Worm (Caenorhabditis elegans): ENCODE results near the gene F40G12.7.
"Not testable (repeated sequence)": the region's sequence is repeated elsewhere in the genome, so short reads cannot be mapped to it uniquely, and the experiment has no call there.

F40G12.7 gene

DNA sequence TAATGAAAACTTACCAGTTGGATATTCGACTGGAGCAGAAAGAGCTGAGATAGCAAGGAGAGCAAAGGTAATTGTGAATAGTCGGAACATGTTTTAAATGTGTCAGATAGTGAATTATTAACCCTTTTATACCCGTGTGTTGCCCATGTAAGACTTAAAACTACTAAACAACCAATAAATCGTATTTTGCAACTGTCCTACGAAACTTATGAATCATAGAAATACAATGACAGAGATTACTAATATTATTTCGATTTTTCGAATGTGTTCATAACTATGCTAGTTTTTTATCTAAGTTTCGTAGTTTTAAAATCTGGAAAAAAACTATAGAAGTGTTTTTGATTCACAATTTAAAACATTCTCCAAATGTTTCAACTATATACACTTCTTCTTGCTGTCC lies 32.4 kb downstream of the F40G12.7 start, which contains the start of gene spig-4:
Gene spig-4 (minus strand): TSS at position 101 of the 400 bp plus-strand sequence.
- TF ChIP-seq ztf-29 (GFP tag; IDR thresholded peaks at IDR 0.05); klf-2 (GFP tag; conservative IDR thresholded peaks at IDR 0.05); T22C8.4 (GFP tag; IDR thresholded peaks at IDR 0.05): not testable (repeated sequence)

DNA sequence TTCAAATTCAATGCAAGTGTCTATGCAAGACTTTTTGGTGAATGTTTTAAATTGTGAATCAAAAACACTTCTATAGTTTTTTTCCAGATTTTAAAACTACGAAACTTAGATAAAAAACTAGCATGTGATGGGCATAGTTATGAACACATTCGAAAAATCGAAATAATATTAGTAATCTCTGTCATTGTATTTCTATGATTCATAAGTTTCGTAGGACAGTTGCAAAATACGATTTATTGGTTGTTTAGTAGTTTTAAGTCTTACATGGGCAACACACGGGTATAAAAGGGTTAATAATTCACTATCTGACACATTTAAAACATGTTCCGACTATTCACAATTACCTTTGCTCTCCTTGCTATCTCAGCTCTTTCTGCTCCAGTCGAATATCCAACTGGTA lies 33.8 kb downstream of the F40G12.7 start, which contains the start of gene spig-5:
Gene spig-5 (plus strand): TSS at position 301 of the 400 bp plus-strand sequence.
- TF ChIP-seq ref-1 (GFP tag; conservative IDR thresholded peaks at IDR 0.05); ztf-23 (GFP tag; IDR thresholded peaks at IDR 0.05); med-1 (GFP tag; optimal IDR thresholded peaks at IDR 0.05; ENCODE audit: insufficient read depth): not testable (repeated sequence)

DNA sequence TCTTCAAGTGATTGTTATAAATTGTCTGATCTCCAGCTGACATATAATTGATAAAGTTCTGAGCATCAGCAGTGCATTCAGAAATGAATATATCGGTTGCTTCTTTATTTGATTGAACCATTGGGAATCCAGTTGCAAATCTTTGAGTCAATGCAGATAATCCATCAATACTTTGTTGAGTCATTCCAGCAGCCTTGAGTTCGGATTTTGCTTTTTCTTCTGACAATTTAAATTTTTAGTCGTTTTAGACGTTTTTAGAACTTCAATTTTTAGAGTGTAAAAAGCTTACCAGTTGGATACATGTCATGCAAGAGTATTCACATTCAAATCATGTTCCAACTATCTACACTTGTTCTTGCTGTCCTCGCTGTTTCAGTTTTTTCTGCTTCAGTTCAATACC lies 35.3 kb downstream of the F40G12.7 start, which contains the start of gene F14D7.14:
Gene F14D7.14 (plus strand): TSS at position 301 of the 400 bp plus-strand sequence.
- TF ChIP-seq ref-1 (GFP tag; conservative IDR thresholded peaks at IDR 0.05); ztf-23 (GFP tag; IDR thresholded peaks at IDR 0.05); flt-1 (GFP tag; IDR thresholded peaks at IDR 0.05): not testable (repeated sequence)

DNA sequence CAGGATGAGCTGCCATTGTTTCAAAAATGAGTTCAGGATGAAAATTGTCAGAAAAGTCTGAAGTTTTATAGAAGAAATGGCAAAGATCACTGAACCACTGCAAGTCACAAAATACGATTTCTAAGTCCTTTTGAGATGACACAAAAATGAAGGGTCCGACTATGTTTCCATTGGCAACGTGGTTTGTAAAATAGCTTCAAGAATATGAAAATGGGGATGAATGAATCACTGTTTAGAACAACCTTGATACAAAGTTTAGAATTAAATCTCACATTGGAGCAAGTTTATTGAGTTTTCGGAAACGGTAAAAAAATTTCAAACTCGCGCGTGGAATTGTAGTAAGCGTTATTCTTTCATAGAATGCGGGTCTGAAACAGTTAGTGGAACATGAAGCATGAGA lies 36.7 kb downstream of the F40G12.7 start, which contains the start of gene ddn-3:
Gene ddn-3 (minus strand): TSS at position 101 of the 400 bp plus-strand sequence.
- no peak for TF ChIP-seq cog-1 (tag; optimal IDR thresholded peaks at IDR 0.05)
- no peak for TF ChIP-seq ref-1 (GFP tag; conservative IDR thresholded peaks at IDR 0.05)
- no peak for TF ChIP-seq flt-1 (GFP tag; IDR thresholded peaks at IDR 0.05)
- TF ChIP-seq ztf-23 (GFP tag; IDR thresholded peaks at IDR 0.05), result no peak
- TF ChIP-seq klf-2 (GFP tag; conservative IDR thresholded peaks at IDR 0.05), result no peak
- no peak for TF ChIP-seq T22C8.4 (GFP tag; IDR thresholded peaks at IDR 0.05)
- TF ChIP-seq ztf-29 (GFP tag; IDR thresholded peaks at IDR 0.05), result no peak
- no peak for TF ChIP-seq tab-1 (GFP tag; IDR thresholded peaks at IDR 0.05)
- TF ChIP-seq med-1 (GFP tag; optimal IDR thresholded peaks at IDR 0.05; ENCODE audit: insufficient read depth), result no peak

DNA sequence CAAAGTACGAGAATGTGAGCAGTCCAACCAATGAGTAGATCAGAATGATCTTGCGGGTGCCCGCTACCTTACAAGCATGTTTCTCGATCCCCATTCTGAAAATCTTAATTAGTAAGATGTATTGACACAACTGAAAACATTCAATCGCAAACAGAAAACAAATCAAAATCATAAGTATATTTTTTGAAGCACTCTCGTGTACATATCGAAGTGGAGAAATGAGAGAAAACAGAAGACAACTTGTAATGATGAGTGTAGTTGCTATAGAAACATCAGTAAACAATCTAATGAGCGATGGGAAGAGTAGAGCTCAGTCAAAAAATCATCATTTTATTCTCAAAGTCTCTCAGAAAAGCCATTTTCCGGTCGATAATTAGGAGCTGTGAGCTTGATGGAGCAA lies 38.3 kb downstream of the F40G12.7 start, which contains the start of gene F14D7.8:
Gene F14D7.8 (minus strand): TSS at position 101 of the 400 bp plus-strand sequence.
- TF ChIP-seq ztf-23 (GFP tag; IDR thresholded peaks at IDR 0.05), result no peak
- no peak for TF ChIP-seq ref-1 (GFP tag; conservative IDR thresholded peaks at IDR 0.05)
- no peak for TF ChIP-seq cog-1 (tag; optimal IDR thresholded peaks at IDR 0.05)
- no peak for TF ChIP-seq med-1 (GFP tag; optimal IDR thresholded peaks at IDR 0.05; ENCODE audit: insufficient read depth)
- TF ChIP-seq T22C8.4 (GFP tag; IDR thresholded peaks at IDR 0.05), result no peak

DNA sequence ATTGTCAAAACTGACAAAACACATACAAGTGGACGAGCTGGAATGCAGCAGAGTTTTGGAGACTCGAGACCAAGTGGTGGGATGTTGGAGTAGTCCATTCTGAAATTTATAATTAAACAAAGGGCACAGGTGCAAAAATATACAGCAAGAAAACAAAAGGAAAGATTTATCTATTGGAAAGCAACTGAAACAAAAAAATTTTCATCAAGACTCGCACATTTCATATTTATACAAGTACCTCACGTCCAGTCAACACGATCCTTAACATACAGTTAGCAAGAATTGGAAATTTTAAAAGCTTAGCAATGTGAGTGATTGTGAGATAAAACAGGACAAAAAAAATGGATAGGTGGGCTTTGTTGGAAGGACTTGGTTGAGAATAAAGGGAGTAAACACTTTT lies 39.9 kb downstream of the F40G12.7 start, which contains the start of gene F47B8.1:
Gene F47B8.1 (minus strand): TSS at position 101 of the 400 bp plus-strand sequence.
- TF ChIP-seq ref-1 (GFP tag; conservative IDR thresholded peaks at IDR 0.05) (no peak), tab-1 (GFP tag; IDR thresholded peaks at IDR 0.05) (no peak), ztf-29 (GFP tag; IDR thresholded peaks at IDR 0.05) (no peak), flt-1 (GFP tag; IDR thresholded peaks at IDR 0.05) (no peak), T22C8.4 (GFP tag; IDR thresholded peaks at IDR 0.05) (no peak), ztf-23 (GFP tag; IDR thresholded peaks at IDR 0.05) (no peak), med-1 (GFP tag; optimal IDR thresholded peaks at IDR 0.05; ENCODE audit: insufficient read depth) (no peak), cog-1 (tag; optimal IDR thresholded peaks at IDR 0.05) (no peak), klf-2 (GFP tag; conservative IDR thresholded peaks at IDR 0.05) (no peak)

DNA sequence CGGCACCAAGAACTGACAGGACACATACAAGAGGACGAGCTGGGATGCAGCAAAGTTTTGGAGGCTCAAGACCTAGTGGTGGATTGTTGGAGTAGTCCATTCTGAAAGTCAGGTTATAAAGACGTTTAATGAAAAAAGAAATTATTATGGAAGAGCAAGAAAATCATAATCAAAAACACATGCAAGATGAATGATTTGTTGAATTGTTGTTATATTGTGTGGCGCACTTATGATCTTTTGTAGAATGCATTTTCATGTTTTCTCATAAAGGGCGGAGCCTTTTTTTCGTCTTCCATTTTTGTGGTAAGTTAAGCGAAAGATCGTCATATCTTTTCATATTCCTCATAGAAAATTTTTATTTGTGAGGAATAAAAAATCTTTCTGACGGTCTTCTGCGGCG lies 42.2 kb downstream of the F40G12.7 start, which contains the start of gene F47B8.2:
Gene F47B8.2 (minus strand): TSS at position 101 of the 400 bp plus-strand sequence.
- TF ChIP-seq ref-1 (GFP tag; conservative IDR thresholded peaks at IDR 0.05) (no peak), T22C8.4 (GFP tag; IDR thresholded peaks at IDR 0.05) (no peak), ztf-23 (GFP tag; IDR thresholded peaks at IDR 0.05) (no peak)

DNA sequence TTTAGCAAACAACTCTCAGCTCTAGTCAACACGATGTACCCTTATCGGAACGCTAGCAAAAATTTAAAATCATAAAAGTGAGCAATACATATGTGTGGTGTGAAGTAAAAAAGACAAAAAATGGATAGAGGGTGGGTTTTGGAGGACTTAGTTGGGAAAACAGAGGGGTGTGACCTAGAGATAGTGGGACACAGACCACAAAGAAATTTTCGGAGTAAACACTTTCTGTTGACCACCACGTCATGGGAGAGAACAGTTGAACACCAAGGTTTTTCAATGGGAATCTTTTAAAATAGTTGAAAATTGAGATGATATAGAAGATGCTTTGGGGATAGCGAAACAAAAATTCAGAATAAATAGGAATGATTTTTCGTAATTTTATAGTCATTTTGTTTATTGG lies 42.8 kb downstream of the F40G12.7 start:
- TF ChIP-seq ref-1 (GFP tag; conservative IDR thresholded peaks at IDR 0.05) (no peak), klf-2 (GFP tag; conservative IDR thresholded peaks at IDR 0.05) (no peak), med-1 (GFP tag; optimal IDR thresholded peaks at IDR 0.05; ENCODE audit: insufficient read depth) (no peak), ztf-23 (GFP tag; IDR thresholded peaks at IDR 0.05) (no peak), cog-1 (tag; optimal IDR thresholded peaks at IDR 0.05) (no peak), T22C8.4 (GFP tag; IDR thresholded peaks at IDR 0.05) (no peak), tab-1 (GFP tag; IDR thresholded peaks at IDR 0.05) (no peak), ztf-29 (GFP tag; IDR thresholded peaks at IDR 0.05) (no peak), flt-1 (GFP tag; IDR thresholded peaks at IDR 0.05) (no peak)

DNA sequence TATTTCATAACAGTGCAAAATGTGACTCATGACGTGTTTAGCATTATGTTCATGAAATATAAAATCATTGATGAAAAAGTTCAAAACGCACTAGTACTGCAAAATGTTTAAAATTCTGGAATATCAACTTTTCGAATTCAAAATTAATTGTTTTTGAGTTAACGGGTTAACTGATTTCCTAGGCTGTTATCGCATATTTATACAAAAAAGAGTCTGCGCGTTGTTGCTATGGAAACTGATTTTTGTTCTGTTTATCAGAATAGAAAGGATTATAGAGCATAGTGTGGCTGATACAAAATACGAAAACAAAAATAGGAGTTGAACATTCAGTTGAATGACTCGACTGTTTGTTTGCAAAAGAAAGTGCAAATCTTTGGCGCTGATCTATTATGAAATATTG lies 43.3 kb downstream of the F40G12.7 start:
- no peak for TF ChIP-seq med-1 (GFP tag; optimal IDR thresholded peaks at IDR 0.05; ENCODE audit: insufficient read depth)
- TF ChIP-seq T22C8.4 (GFP tag; IDR thresholded peaks at IDR 0.05), result no peak
- TF ChIP-seq ztf-23 (GFP tag; IDR thresholded peaks at IDR 0.05), result no peak
- TF ChIP-seq klf-2 (GFP tag; conservative IDR thresholded peaks at IDR 0.05), result no peak
- no peak for TF ChIP-seq ztf-29 (GFP tag; IDR thresholded peaks at IDR 0.05)
- TF ChIP-seq tab-1 (GFP tag; IDR thresholded peaks at IDR 0.05), result no peak
- TF ChIP-seq flt-1 (GFP tag; IDR thresholded peaks at IDR 0.05), result no peak
- no peak for TF ChIP-seq ref-1 (GFP tag; conservative IDR thresholded peaks at IDR 0.05)
- no peak for TF ChIP-seq cog-1 (tag; optimal IDR thresholded peaks at IDR 0.05)

DNA sequence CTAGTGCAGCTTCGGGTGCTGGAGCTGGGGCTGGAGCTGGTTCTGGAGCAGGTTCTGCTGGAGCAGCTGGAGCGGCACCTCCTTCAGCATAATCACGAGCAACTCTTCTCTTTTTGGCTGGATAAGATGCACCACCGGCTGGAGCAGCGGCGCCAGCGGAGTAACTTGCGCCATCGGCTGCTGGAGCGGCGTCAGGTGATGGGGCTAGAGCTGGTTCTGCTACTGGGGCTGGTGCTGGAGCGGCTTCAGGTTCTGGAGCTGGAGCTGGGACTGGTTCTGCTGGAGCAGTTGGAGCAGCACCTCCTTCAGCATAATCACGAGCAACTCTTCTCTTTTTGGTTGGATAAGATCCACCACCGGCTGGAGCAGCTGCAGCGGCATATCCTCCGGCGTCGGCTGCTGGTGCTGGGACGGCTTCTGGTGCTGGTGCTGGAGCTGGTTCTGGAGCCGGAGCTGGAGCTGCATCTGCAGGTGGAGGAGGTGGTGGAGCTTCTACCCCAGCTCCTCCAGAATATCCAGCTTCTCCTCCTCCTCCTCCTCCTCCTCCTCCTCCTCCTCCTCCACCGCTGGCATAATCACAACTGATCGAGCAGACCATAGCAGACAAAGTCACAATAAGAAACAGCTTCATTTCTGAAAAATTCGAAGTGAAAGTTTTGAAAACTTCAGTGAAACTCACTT lies 44.9 kb downstream of the F40G12.7 start, which contains the start of gene F47B8.13:
Gene F47B8.13 (minus strand): TSS at position 631 of the 681 bp plus-strand sequence.
- TF ChIP-seq ztf-23 (GFP tag; IDR thresholded peaks at IDR 0.05) (no peak), ref-1 (GFP tag; conservative IDR thresholded peaks at IDR 0.05) (no peak)

Measured in whole organism, midembryonic.